Fruit fly (Drosophila melanogaster) whole organism, embryonic: ENCODE measurements around the gene CG16719.

Experiments
- Ada2b ChIP-seq: fragments of 200-800 bp; sonication (Bioruptor generic); IDR thresholded peaks from 2 replicates; pipeline ENCODE4 v1.3.6; 2022; ENCODE audit warnings: missing biosample characterization, missing genetic modification characterization
- B-H1 ChIP-seq: fragments of 200-800 bp; sonication (Bioruptor generic); IDR thresholded peaks from 3 replicates; pipeline ENCODE4 v1.3.6; 2022; ENCODE audit warnings: missing biosample characterization, missing genetic modification characterization
- CG11398 ChIP-seq: fragments of 200-800 bp; sonication (Bioruptor generic); optimal IDR thresholded peaks from 2 replicates; lab custom pipeline; 2016; ENCODE audit warnings: missing biosample characterization, missing genetic modification characterization
- CG11696 ChIP-seq: fragments of 200-800 bp; sonication (Bioruptor generic); IDR thresholded peaks from 2 replicates; pipeline ENCODE4 v1.3.6; 2022; ENCODE audit warnings: missing biosample characterization, missing genetic modification characterization
- CG14014 ChIP-seq: fragments of 200-800 bp; sonication (Bioruptor generic); IDR thresholded peaks from 2 replicates; pipeline ENCODE4 v1.3.6; 2022; ENCODE audit warnings: missing biosample characterization, missing genetic modification characterization
- CG15479 ChIP-seq: fragments of 200-800 bp; sonication (Bioruptor generic); optimal IDR thresholded peaks from 3 replicates; lab custom pipeline; 2019; ENCODE audit warnings: missing biosample characterization, mild to moderate bottlenecking, missing genetic modification characterization, moderate library complexity
- CG15514 ChIP-seq: fragments of 200-800 bp; sonication (Bioruptor generic); optimal IDR thresholded peaks from 3 replicates; lab custom pipeline; 2017; ENCODE audit warnings: missing biosample characterization, missing genetic modification characterization, mild to moderate bottlenecking, moderate library complexity, missing genetic modification reagents
- CG16813 ChIP-seq: fragments of 200-800 bp; sonication (Bioruptor generic); IDR thresholded peaks from 3 replicates; pipeline ENCODE4 v1.3.6; 2022; ENCODE audit warnings: missing biosample characterization, missing genetic modification characterization; ENCODE audit not compliant: partially characterized antibody
- CG17829 ChIP-seq: fragments of 200-800 bp; optimal IDR thresholded peaks from 2 replicates; lab custom pipeline; 2019; ENCODE audit warnings: missing biosample characterization, mild to moderate bottlenecking, missing genetic modification characterization, moderate library complexity
- CG1792 ChIP-seq: fragments of 200-800 bp; sonication (Bioruptor generic); optimal IDR thresholded peaks from 2 replicates; lab custom pipeline; 2016; ENCODE audit warnings: missing biosample characterization, missing genetic modification characterization
- CG18476 ChIP-seq: fragments of 200-800 bp; sonication (Bioruptor generic); optimal IDR thresholded peaks from 2 replicates; lab custom pipeline; 2016; ENCODE audit warnings: missing biosample characterization, mild to moderate bottlenecking, missing genetic modification characterization
- CG2889 ChIP-seq: fragments of 200-800 bp; sonication (Bioruptor generic); IDR thresholded peaks from 3 replicates; pipeline ENCODE4 v1.3.6; 2022; ENCODE audit warnings: missing biosample characterization, missing genetic modification characterization
- CG3995 ChIP-seq: fragments of 200-800 bp; sonication (Bioruptor generic); optimal IDR thresholded peaks from 3 replicates; lab custom pipeline; 2016; ENCODE audit warnings: missing biosample characterization, missing genetic modification characterization
- CG6654 ChIP-seq: fragments of 200-800 bp; sonication (Bioruptor generic); optimal IDR thresholded peaks from 2 replicates; lab custom pipeline; 2017; ENCODE audit warnings: missing biosample characterization, mild to moderate bottlenecking, missing genetic modification characterization
- CG7372 ChIP-seq: fragments of 200-800 bp; sonication (Bioruptor generic); IDR thresholded peaks from 2 replicates; pipeline ENCODE4 v1.3.6; 2022; ENCODE audit warnings: missing biosample characterization, missing genetic modification characterization
- CG7963 ChIP-seq: fragments of 200-800 bp; sonication (Bioruptor generic); IDR thresholded peaks from 3 replicates; pipeline ENCODE4 v1.3.6; 2022; ENCODE audit warnings: missing biosample characterization, missing genetic modification characterization; ENCODE audit not compliant: partially characterized antibody
- CG8089 ChIP-seq: fragments of 200-800 bp; sonication (Bioruptor generic); optimal IDR thresholded peaks from 3 replicates; lab custom pipeline; 2016; ENCODE audit warnings: missing biosample characterization, missing genetic modification characterization
- CoRest ChIP-seq: fragments of 200-800 bp; sonication (Bioruptor generic); optimal IDR thresholded peaks from 3 replicates; lab custom pipeline; 2018; ENCODE audit warnings: missing biosample characterization, mild to moderate bottlenecking, missing genetic modification characterization, moderate library complexity
- D ChIP-seq, 2 experiments: fragments of 200-800 bp in 1 of 2; fragments of >200 bp in 1 of 2; sonication (Bioruptor generic) in 1 of 2; optimal IDR thresholded peaks; 2 replicates in 1 of 2; 3 replicates in 1 of 2; lab custom pipeline; 2017; ENCODE audit warnings: mild to moderate bottlenecking in 1 of 2, missing biosample characterization in 1 of 2, missing genetic modification characterization in 1 of 2, missing genetic modification reagents in 1 of 2
- Dad ChIP-seq: fragments of 200-800 bp; sonication (Bioruptor generic); optimal IDR thresholded peaks from 3 replicates; lab custom pipeline; 2016; ENCODE audit warnings: missing biosample characterization, missing genetic modification characterization
- Dip2 ChIP-seq: fragments of 200-800 bp; sonication (Bioruptor generic); IDR thresholded peaks from 2 replicates; pipeline ENCODE4 v1.3.6; 2022; ENCODE audit warnings: missing biosample characterization, missing genetic modification characterization
- Eip74EF ChIP-seq, 2 experiments: fragments of 200-800 bp in 1 of 2; fragments of >200 bp in 1 of 2; sonication (Bioruptor generic) in 1 of 2; optimal IDR thresholded peaks; 2 replicates each; lab custom pipeline; 2017 to 2019; ENCODE audit warnings: missing biosample characterization in 2 of 2, missing genetic modification characterization in 2 of 2, mild to moderate bottlenecking in 1 of 2, moderate library complexity in 1 of 2
- Ets97D ChIP-seq: fragments of 200-800 bp; sonication (Bioruptor generic); optimal IDR thresholded peaks from 3 replicates; lab custom pipeline; 2016; ENCODE audit warnings: missing biosample characterization, missing genetic modification characterization
- Fer2 ChIP-seq: fragments of 200-800 bp; sonication (Bioruptor generic); optimal IDR thresholded peaks from 2 replicates; lab custom pipeline; 2018; ENCODE audit warnings: missing biosample characterization, mild to moderate bottlenecking, missing genetic modification characterization, moderate library complexity
- HLH54F ChIP-seq: fragments of 200-800 bp; sonication (Bioruptor generic); optimal IDR thresholded peaks from 3 replicates; lab custom pipeline; 2016; ENCODE audit warnings: missing biosample characterization, missing genetic modification characterization
- HmgD ChIP-seq: fragments of 200-800 bp; sonication (Bioruptor generic); optimal IDR thresholded peaks from 3 replicates; lab custom pipeline; 2016; ENCODE audit warnings: missing biosample characterization, missing genetic modification characterization
- Hr39 ChIP-seq: fragments of >200 bp; optimal IDR thresholded peaks from 2 replicates; lab custom pipeline; 2017
- NC2β ChIP-seq: fragments of 200-800 bp; sonication (Bioruptor generic); optimal IDR thresholded peaks from 2 replicates; lab custom pipeline; 2016; ENCODE audit warnings: missing biosample characterization, missing genetic modification characterization
- Spps ChIP-seq: fragments of 200-800 bp; sonication (Bioruptor generic); optimal IDR thresholded peaks from 2 replicates; lab custom pipeline; 2018; ENCODE audit warnings: missing biosample characterization, mild to moderate bottlenecking, missing genetic modification characterization
- Stat92E ChIP-seq, 3 experiments: fragments of >200 bp in 2 of 3; fragments of 200-800 bp in 1 of 3; sonication (Bioruptor generic) in 1 of 3; optimal IDR thresholded peaks; 2 replicates each; lab custom pipeline; 2017 to 2019; ENCODE audit warnings: missing biosample characterization in 3 of 3, missing genetic modification characterization in 3 of 3, mild to moderate bottlenecking in 1 of 3, moderate library complexity in 1 of 3
- cas ChIP-seq: fragments of 200-800 bp; sonication (Bioruptor generic); IDR thresholded peaks from 2 replicates; pipeline ENCODE4 v1.3.6; 2022; ENCODE audit warnings: missing biosample characterization, missing genetic modification characterization
- dmrt99B ChIP-seq: fragments of 200-800 bp; sonication (Bioruptor generic); optimal IDR thresholded peaks from 2 replicates; lab custom pipeline; 2018; ENCODE audit warnings: missing biosample characterization, mild to moderate bottlenecking, missing genetic modification characterization, moderate library complexity
- ewg ChIP-seq: fragments of 200-800 bp; sonication (Bioruptor generic); optimal IDR thresholded peaks from 3 replicates; lab custom pipeline; 2017; ENCODE audit warnings: mild to moderate bottlenecking, missing biosample characterization, missing genetic modification reagents, missing genetic modification characterization
- exex ChIP-seq: fragments of 200-800 bp; sonication (Bioruptor generic); optimal IDR thresholded peaks from 4 replicates; lab custom pipeline; 2018; ENCODE audit warnings: missing biosample characterization, mild to moderate bottlenecking, missing genetic modification characterization, moderate library complexity
- fd64A ChIP-seq: fragments of 200-800 bp; sonication (Bioruptor generic); optimal IDR thresholded peaks from 3 replicates; lab custom pipeline; 2018; ENCODE audit warnings: missing biosample characterization, mild to moderate bottlenecking, missing genetic modification characterization
- grau ChIP-seq: fragments of 200-800 bp; optimal IDR thresholded peaks from 3 replicates; lab custom pipeline; 2019; ENCODE audit warnings: missing biosample characterization, mild to moderate bottlenecking, missing genetic modification characterization, moderate library complexity
- gsb ChIP-seq: fragments of 200-800 bp; sonication (Bioruptor generic); IDR thresholded peaks from 2 replicates; pipeline ENCODE4 v1.3.6; 2022; ENCODE audit warnings: missing biosample characterization, missing genetic modification characterization
- hbn ChIP-seq: fragments of 200-800 bp; sonication (Bioruptor generic); IDR thresholded peaks from 2 replicates; pipeline ENCODE4 v1.3.6; 2022; ENCODE audit warnings: missing biosample characterization, missing genetic modification characterization; ENCODE audit not compliant: partially characterized antibody
- inv ChIP-seq: fragments of 200-800 bp; sonication (Bioruptor generic); IDR thresholded peaks from 2 replicates; pipeline ENCODE4 v1.3.6; 2022; ENCODE audit warnings: missing biosample characterization, missing genetic modification characterization; ENCODE audit not compliant: partially characterized antibody
- ken ChIP-seq: fragments of 200-800 bp; sonication (Bioruptor generic); IDR thresholded peaks from 3 replicates; pipeline ENCODE4 v1.3.6; 2022; ENCODE audit warnings: missing biosample characterization, missing genetic modification characterization
- knrl ChIP-seq: fragments of 200-800 bp; sonication (Bioruptor generic); IDR thresholded peaks from 3 replicates; pipeline ENCODE4 v1.3.6; 2022; ENCODE audit warnings: missing biosample characterization, missing genetic modification characterization; ENCODE audit not compliant: partially characterized antibody
- mirr ChIP-seq: fragments of 200-800 bp; sonication (Bioruptor generic); optimal IDR thresholded peaks from 3 replicates; lab custom pipeline; 2018; ENCODE audit warnings: missing biosample characterization, mild to moderate bottlenecking, missing genetic modification characterization
- schlank ChIP-seq: fragments of 200-800 bp; sonication (Bioruptor generic); optimal IDR thresholded peaks from 2 replicates; lab custom pipeline; 2018; ENCODE audit warnings: missing biosample characterization, mild to moderate bottlenecking, missing genetic modification characterization
- sim ChIP-seq: fragments of 200-800 bp; sonication (Bioruptor generic); IDR thresholded peaks from 2 replicates; pipeline ENCODE4 v1.3.6; 2022; ENCODE audit warnings: missing biosample characterization, missing genetic modification characterization
- sr ChIP-seq: fragments of 200-800 bp; sonication (Bioruptor generic); IDR thresholded peaks from 3 replicates; pipeline ENCODE4 v1.3.6; 2022; ENCODE audit warnings: missing biosample characterization, missing genetic modification characterization
- tll ChIP-seq, 2 experiments: fragments of 200-800 bp in 1 of 2; fragments of >200 bp in 1 of 2; sonication (Bioruptor generic) in 1 of 2; optimal IDR thresholded peaks; 2 replicates each; lab custom pipeline; 2017 to 2019; ENCODE audit warnings: missing biosample characterization in 2 of 2, missing genetic modification characterization in 2 of 2, mild to moderate bottlenecking in 1 of 2, moderate library complexity in 1 of 2
- yki ChIP-seq: fragments of >200 bp; optimal IDR thresholded peaks from 3 replicates; lab custom pipeline; 2018
- z ChIP-seq: fragments of 200-800 bp; sonication (Bioruptor generic); IDR thresholded peaks from 3 replicates; pipeline ENCODE4 v1.3.6; 2022; ENCODE audit warnings: missing biosample characterization, missing genetic modification characterization
- zen2 ChIP-seq: fragments of 200-800 bp; sonication (Bioruptor generic); IDR thresholded peaks from 3 replicates; pipeline ENCODE4 v1.3.6; 2022; ENCODE audit warnings: missing biosample characterization, missing genetic modification characterization; ENCODE audit not compliant: partially characterized antibody
- zfh1 ChIP-seq: fragments of 200-800 bp; sonication (Bioruptor generic); IDR thresholded peaks from 3 replicates; pipeline ENCODE4 v1.3.6; 2022; ENCODE audit warnings: missing biosample characterization, missing genetic modification characterization

CG16719 gene

dm6 chr3L:9690798-9691475 lies 6.0 kb downstream of the CG16719 start (continued):
- TF ChIP-seq yki (lab: Kevin White, UChicago): no peak
- no peak for TF ChIP-seq Ets97D (GFP tag; lab: Kevin White, UChicago)
- peak; percentile 91 for TF ChIP-seq grau (tag; lab: Kevin White, UChicago)
- TF ChIP-seq CG15479 (GFP tag; lab: Kevin White, UChicago): no peak
- TF ChIP-seq HLH54F (GFP tag; lab: Kevin White, UChicago): no peak
- TF ChIP-seq Spps (tag; lab: Kevin White, UChicago): no peak
- no peak for TF ChIP-seq CG1792 (GFP tag; lab: Kevin White, UChicago)
- TF ChIP-seq schlank (tag; lab: Kevin White, UChicago): no peak
- no peak for TF ChIP-seq zfh1 (GFP tag; lab: Robert Waterston, UW)
- TF ChIP-seq CG3995 (GFP tag; lab: Kevin White, UChicago): peak; percentile 6
- TF ChIP-seq inv (GFP tag; lab: Robert Waterston, UW): no peak
- TF ChIP-seq HmgD (GFP tag; lab: Kevin White, UChicago): no peak
- peak; percentile 38 for TF ChIP-seq Fer2
- TF ChIP-seq D (optimal IDR thresholded peaks at IDR 0.05; lab: Kevin White, UChicago): no peak
- TF ChIP-seq D (GFP tag; optimal IDR thresholded peaks at IDR 0.05; lab: Kevin White, UChicago): no peak
- TF ChIP-seq B-H1 (GFP tag; lab: Robert Waterston, UW): no peak
- no peak for TF ChIP-seq sim (GFP tag; lab: Robert Waterston, UW)
- TF ChIP-seq cas: no peak
- TF ChIP-seq CG8089 (GFP tag; lab: Kevin White, UChicago): no peak
- no peak for TF ChIP-seq knrl (GFP tag; lab: Robert Waterston, UW)
- no peak for TF ChIP-seq CG14014 (GFP tag; lab: Robert Waterston, UW)
- TF ChIP-seq Eip74EF (GFP tag; optimal IDR thresholded peaks at IDR 0.05; lab: Kevin White, UChicago): no peak
- TF ChIP-seq CG2889 (GFP tag; lab: Robert Waterston, UW): no peak
- no peak for TF ChIP-seq Dad (GFP tag; lab: Kevin White, UChicago)
- no peak for TF ChIP-seq ewg (GFP tag; lab: Kevin White, UChicago)
- no peak for TF ChIP-seq CG17829 (tag; lab: Kevin White, UChicago)
- no peak for TF ChIP-seq fd64A
- TF ChIP-seq zen2 (GFP tag; lab: Robert Waterston, UW): no peak
- TF ChIP-seq CG11398 (GFP tag; lab: Kevin White, UChicago): no peak
- TF ChIP-seq CG6654 (GFP tag; lab: Kevin White, UChicago): no peak
- no peak for TF ChIP-seq exex (tag; lab: Kevin White, UChicago)
- no peak for TF ChIP-seq hbn (GFP tag; lab: Robert Waterston, UW)
- no peak for TF ChIP-seq Dip2 (GFP tag; lab: Robert Waterston, UW)
- no peak for TF ChIP-seq gsb (GFP tag; lab: Robert Waterston, UW)
- no peak for TF ChIP-seq CG7372 (GFP tag; lab: Robert Waterston, UW)
- TF ChIP-seq ken (GFP tag; lab: Robert Waterston, UW): no peak
- no peak for TF ChIP-seq CG7963
- no peak for TF ChIP-seq Hr39 (lab: Kevin White, UChicago)
- no peak for TF ChIP-seq Stat92E (GFP tag; optimal IDR thresholded peaks at IDR 0.05; lab: Kevin White, UChicago)
- no peak for TF ChIP-seq NC2β
- peak; percentile 58 for TF ChIP-seq CoRest (tag; lab: Kevin White, UChicago)
- no peak for TF ChIP-seq CG18476
- no peak for TF ChIP-seq CG11696 (GFP tag; lab: Robert Waterston, UW)
- no peak for TF ChIP-seq sr
- peak; percentile 12 for TF ChIP-seq CG15514 (GFP tag; lab: Kevin White, UChicago)
- 0 out of 2 replicates have a peak, but pooled peaks have one; percentile 26 for TF ChIP-seq Ada2b
- TF ChIP-seq dmrt99B (tag; lab: Kevin White, UChicago): no peak
- TF ChIP-seq z: no peak
- TF ChIP-seq tll (GFP tag; optimal IDR thresholded peaks at IDR 0.05; lab: Kevin White, UChicago): no peak
- no peak for TF ChIP-seq CG16813 (GFP tag; lab: Robert Waterston, UW)
- no peak for TF ChIP-seq mirr (GFP tag; lab: Kevin White, UChicago)
